Worm (Caenorhabditis elegans) whole organism, early embryonic: ENCODE measurements around the gene nhr-252.

Experiments used
- B0310.2 ChIP-seq: sonication (generic microtip); optimal IDR thresholded peaks from 2 replicates; lab custom pipeline; 2016; ENCODE audit warnings: mild to moderate bottlenecking, missing genetic modification characterization, missing compliant biosample characterization
- F13C5.2 ChIP-seq: sonication (generic microtip); optimal IDR thresholded peaks from 2 replicates; lab custom pipeline; 2017; ENCODE audit warnings: mild to moderate bottlenecking, missing genetic modification characterization, inconsistent platforms, missing compliant biosample characterization
- aly-1 ChIP-seq: sonication (generic microtip); optimal IDR thresholded peaks from 2 replicates; lab custom pipeline; 2016; ENCODE audit warnings: missing genetic modification characterization, missing compliant biosample characterization
- ama-1 ChIP-seq: fragments of 150-350 bp; optimal IDR thresholded peaks from 2 replicates; lab custom pipeline; 2014
- hmbx-1 ChIP-seq: sonication (generic microtip); optimal IDR thresholded peaks from 2 replicates; lab custom pipeline; 2016; ENCODE audit warnings: mild to moderate bottlenecking, missing genetic modification characterization, missing compliant biosample characterization
- hmg-4 ChIP-seq: fragments of 200-800 bp; sonication (Bioruptor generic); optimal IDR thresholded peaks from 2 replicates; lab custom pipeline; 2018; ENCODE audit warnings: mild to moderate bottlenecking, missing genetic modification characterization, missing compliant biosample characterization
- hnd-1 ChIP-seq: sonication (generic microtip); optimal IDR thresholded peaks from 2 replicates; lab custom pipeline; 2016; ENCODE audit warnings: missing genetic modification characterization, missing compliant biosample characterization
- scrt-1 ChIP-seq: fragments of 200-800 bp; sonication (Bioruptor generic); IDR thresholded peaks from 2 replicates; pipeline ENCODE4 v1.3.6; 2022; ENCODE audit warnings: missing genetic modification characterization, missing compliant biosample characterization
- tbx-37 ChIP-seq: fragments of 200-800 bp; sonication (Bioruptor generic); conservative IDR thresholded peaks from 2 replicates; pipeline ENCODE4 v1.3.6; 2022; ENCODE audit warnings: missing genetic modification reagents, missing genetic modification characterization, missing compliant biosample characterization
- tra-4 ChIP-seq: sonication (generic microtip); optimal IDR thresholded peaks from 2 replicates; lab custom pipeline; 2017; ENCODE audit warnings: missing genetic modification characterization, missing compliant biosample characterization

ce11 chrV:412820-413219 is 8.4 kb downstream of the nhr-252 start:
- TF ChIP-seq tra-4 (tag; lab: Kevin White, UChicago) (no peak), ama-1 (lab: Kevin White, UChicago) (no peak), scrt-1 (no peak), F13C5.2 (no peak), hmbx-1 (tag; lab: Kevin White, UChicago) (no peak), hnd-1 (tag; lab: Kevin White, UChicago) (no peak), hmg-4 (GFP tag; lab: Kevin White, UChicago) (no peak), B0310.2 (tag; lab: Kevin White, UChicago) (no peak), aly-1 (no peak), tbx-37 (GFP tag; lab: Robert Waterston, UW) (no peak)
